Fruit fly (Drosophila melanogaster): Measurements from ENCODE around the gene CG14853.

DNA sequence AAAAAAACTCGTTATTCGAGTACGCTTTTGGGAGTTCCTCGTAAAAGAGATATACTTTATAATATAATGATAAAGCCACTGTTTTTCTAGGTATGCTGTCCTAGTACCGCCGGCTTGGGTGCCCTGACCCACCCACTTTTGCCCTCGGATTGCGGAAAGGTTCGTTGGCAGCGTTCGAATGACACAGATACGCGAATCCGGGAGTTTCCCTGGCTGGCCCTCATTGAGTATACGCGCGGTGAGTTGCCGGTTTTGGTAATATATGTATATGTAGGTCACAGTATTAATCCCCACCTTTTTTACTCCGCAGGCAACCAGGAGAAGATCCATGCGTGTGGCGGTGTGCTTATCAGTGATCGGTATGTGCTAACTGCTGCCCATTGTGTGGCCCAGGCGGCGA, 48.7 kb downstream of the CG14853 start:
- TF ChIP-seq ovo (GFP tag; optimal IDR thresholded peaks at IDR 0.05) (no peak), Crg-1 (GFP tag; optimal IDR thresholded peaks at IDR 0.05) (no peak), Clk (GFP tag; optimal IDR thresholded peaks at IDR 0.05) (no peak), CG33017 (tag; optimal IDR thresholded peaks at IDR 0.05) (no peak), toe (GFP tag; optimal IDR thresholded peaks at IDR 0.05) (no peak), Hr96 (GFP tag; optimal IDR thresholded peaks at IDR 0.05) (no peak), CG14711 (tag; optimal IDR thresholded peaks at IDR 0.05) (no peak), CG5204 (GFP tag; optimal IDR thresholded peaks at IDR 0.05) (no peak), CG11617 (GFP tag; optimal IDR thresholded peaks at IDR 0.05) (no peak)
